4 fruit fly cellular contexts compared by ENCODE assay signal in genomic region chr3R:18018828-18019461, dm6.
TF ChIP-seq lines count a peak whose summit lies in the region.

DNaseII (plus strand) TSS chr3R:18019375.

TF ChIP-seq in whole organism, adult, 20 proteins besides CTCF, POLR2A, EP300 and RAD21 (continued from another document):
- TF ChIP-seq cic (GFP tag; optimal IDR thresholded peaks at IDR 0.05; lab: Kevin White, UChicago) = no peak

TF ChIP-seq in whole organism, embryonic, 481 proteins besides CTCF, POLR2A, EP300 and RAD21 (continued from another document and continues in another):
- TF ChIP-seq Max (GFP tag; optimal IDR thresholded peaks at IDR 0.05; lab: Kevin White, UChicago) (peak; percentile 10), Rfx (GFP tag; IDR thresholded peaks at IDR 0.05; lab: Robert Waterston, UW) (peak; percentile 58; the same call in 1 of the 2 replicates), gfzf (GFP tag; optimal IDR thresholded peaks at IDR 0.05; lab: Kevin White, UChicago) (no peak), CG6254 (GFP tag; optimal IDR thresholded peaks at IDR 0.05; lab: Kevin White, UChicago) (peak; percentile 67), H2.0 (GFP tag; IDR thresholded peaks at IDR 0.05; lab: Robert Waterston, UW) (0 out of 2 replicates have a peak, but pooled peaks have one; percentile 21), Ptx1 (GFP tag; IDR thresholded peaks at IDR 0.05; lab: Robert Waterston, UW) (no peak; the same call in 1 of the 2 replicates), row (GFP tag; IDR thresholded peaks at IDR 0.05; lab: Robert Waterston, UW) (peak; percentile 54; the same call in 2 of the 3 replicates), CG12219 (GFP tag; optimal IDR thresholded peaks at IDR 0.05; lab: Kevin White, UChicago) (no peak), ara (GFP tag; IDR thresholded peaks at IDR 0.05; lab: Robert Waterston, UW) (no peak), CG2120 (GFP tag; optimal IDR thresholded peaks at IDR 0.05; lab: Kevin White, UChicago) (peak; percentile 52), YL-1 (GFP tag; optimal IDR thresholded peaks at IDR 0.05; lab: Kevin White, UChicago) (no peak), CG1233 (GFP tag; optimal IDR thresholded peaks at IDR 0.05; lab: Kevin White, UChicago) (peak; percentile 46), Dll (GFP tag; IDR thresholded peaks at IDR 0.05; lab: Robert Waterston, UW; ENCODE audit: partially characterized antibody) (no peak), sens-2 (GFP tag; IDR thresholded peaks at IDR 0.05; lab: Robert Waterston, UW) (peak; percentile 44; the same call in 1 of the 2 replicates), unpg (GFP tag; optimal IDR thresholded peaks at IDR 0.05; lab: Kevin White, UChicago) (peak; percentile 51), HLH4C (GFP tag; IDR thresholded peaks at IDR 0.05; lab: Robert Waterston, UW; ENCODE audit: partially characterized antibody) (no peak), D19B (GFP tag; optimal IDR thresholded peaks at IDR 0.05; lab: Kevin White, UChicago) (no peak), CG31441 (GFP tag; IDR thresholded peaks at IDR 0.05; lab: Robert Waterston, UW) (peak; percentile 34; the same call in 1 of the 2 replicates), wor (GFP tag; IDR thresholded peaks at IDR 0.05; lab: Robert Waterston, UW) (no peak), ken (GFP tag; IDR thresholded peaks at IDR 0.05; lab: Robert Waterston, UW) (no peak), Med (GFP tag; lab: Kevin White, UChicago) (peak; percentile 91), CG30020 (tag; optimal IDR thresholded peaks at IDR 0.05; lab: Kevin White, UChicago) (no peak), CrebB (tag; optimal IDR thresholded peaks at IDR 0.05; lab: Kevin White, UChicago) (no peak), ato (GFP tag; IDR thresholded peaks at IDR 0.05; lab: Robert Waterston, UW; ENCODE audit: partially characterized antibody) (no peak), CG3847 (GFP tag; IDR thresholded peaks at IDR 0.05; lab: Robert Waterston, UW) (0 out of 2 replicates have a peak, but pooled peaks have one; percentile 44), CG4707 (GFP tag; optimal IDR thresholded peaks at IDR 0.05; lab: Kevin White, UChicago) (no peak), CG11093 (GFP tag; IDR thresholded peaks at IDR 0.05; lab: Robert Waterston, UW) (no peak), ham (GFP tag; IDR thresholded peaks at IDR 0.05; lab: Robert Waterston, UW) (no peak), CG1792 (GFP tag; optimal IDR thresholded peaks at IDR 0.05; lab: Kevin White, UChicago) (peak; percentile 19), unc-4 (GFP tag; IDR thresholded peaks at IDR 0.05; lab: Robert Waterston, UW; ENCODE audit: partially characterized antibody) (no peak), CG32532 (GFP tag; IDR thresholded peaks at IDR 0.05; lab: Robert Waterston, UW) (no peak; the same call in 1 of the 2 replicates), cas (GFP tag; IDR thresholded peaks at IDR 0.05; lab: Robert Waterston, UW) (no peak), CG6813 (GFP tag; optimal IDR thresholded peaks at IDR 0.05; lab: Kevin White, UChicago) (peak; percentile 31), GATAe (GFP tag; conservative IDR thresholded peaks at IDR 0.05; lab: Robert Waterston, UW) (no peak), CG15514 (GFP tag; optimal IDR thresholded peaks at IDR 0.05; lab: Kevin White, UChicago) (peak; percentile 26), CG10654 (GFP tag; optimal IDR thresholded peaks at IDR 0.05; lab: Kevin White, UChicago) (no peak), CG4282 (GFP tag; optimal IDR thresholded peaks at IDR 0.05; lab: Kevin White, UChicago) (no peak), CG15011 (GFP tag; optimal IDR thresholded peaks at IDR 0.05; lab: Kevin White, UChicago) (peak; percentile 7), corto (GFP tag; optimal IDR thresholded peaks at IDR 0.05; lab: Kevin White, UChicago) (no peak), org-1 (GFP tag; optimal IDR thresholded peaks at IDR 0.05; lab: Kevin White, UChicago) (peak; percentile 40), vnd (GFP tag; IDR thresholded peaks at IDR 0.05; lab: Robert Waterston, UW; ENCODE audit: partially characterized antibody) (no peak), vvl (GFP tag; IDR thresholded peaks at IDR 0.05; lab: Robert Waterston, UW) (0 out of 2 replicates have a peak, but pooled peaks have one; percentile 31)

TF ChIP-seq in whole organism, prepupa, 60 proteins besides CTCF, POLR2A, EP300 and RAD21 (continued from another document):
- TF ChIP-seq dsx (GFP tag; optimal IDR thresholded peaks at IDR 0.05; lab: Kevin White, UChicago; ENCODE audit: poor library complexity, severe bottlenecking) (peak; percentile 60), Met (GFP tag; optimal IDR thresholded peaks at IDR 0.05; lab: Kevin White, UChicago) (peak; percentile 67), CG11902 (GFP tag; optimal IDR thresholded peaks at IDR 0.05; lab: Kevin White, UChicago) (no peak), CG31627 (GFP tag; optimal IDR thresholded peaks at IDR 0.05; lab: Kevin White, UChicago) (peak; percentile 43), eg (GFP tag; IDR thresholded peaks at IDR 0.05; lab: Robert Waterston, UW) (no peak; the same call in 1 of the 3 replicates), Blimp-1 (GFP tag; optimal IDR thresholded peaks at IDR 0.05; lab: Kevin White, UChicago) (no peak), CG7368 (GFP tag; optimal IDR thresholded peaks at IDR 0.05; lab: Kevin White, UChicago) (peak; percentile 78), Sox14 (GFP tag; optimal IDR thresholded peaks at IDR 0.05; lab: Kevin White, UChicago) (peak; percentile 67), CG11762 (GFP tag; optimal IDR thresholded peaks at IDR 0.05; lab: Kevin White, UChicago; ENCODE audit: insufficient read depth) (peak; percentile 40), CG32006 (GFP tag; optimal IDR thresholded peaks at IDR 0.05; lab: Kevin White, UChicago) (peak; percentile 74), CG6792 (GFP tag; optimal IDR thresholded peaks at IDR 0.05; lab: Kevin White, UChicago) (peak; percentile 52), Ets96B (tag; optimal IDR thresholded peaks at IDR 0.05; lab: Kevin White, UChicago) (peak; percentile 78), CG6854 (GFP tag; optimal IDR thresholded peaks at IDR 0.05; lab: Kevin White, UChicago) (no peak), fkh (GFP tag; optimal IDR thresholded peaks at IDR 0.05; lab: Kevin White, UChicago) (no peak), Sox102F (GFP tag; optimal IDR thresholded peaks at IDR 0.05; lab: Kevin White, UChicago) (peak; percentile 81), CG8632 (GFP tag; optimal IDR thresholded peaks at IDR 0.05; lab: Kevin White, UChicago) (peak; percentile 57), CG6276 (GFP tag; optimal IDR thresholded peaks at IDR 0.05; lab: Kevin White, UChicago) (peak; percentile 68), fd85E (GFP tag; optimal IDR thresholded peaks at IDR 0.05; lab: Kevin White, UChicago) (peak; percentile 40), CG10631 (GFP tag; optimal IDR thresholded peaks at IDR 0.05; lab: Kevin White, UChicago) (peak; percentile 54), CG3919 (GFP tag; optimal IDR thresholded peaks at IDR 0.05; lab: Kevin White, UChicago) (peak; percentile 71), lz (GFP tag; optimal IDR thresholded peaks at IDR 0.05; lab: Kevin White, UChicago) (peak; percentile 62), net (GFP tag; optimal IDR thresholded peaks at IDR 0.05; lab: Kevin White, UChicago) (peak; percentile 81), CG34406 (GFP tag; optimal IDR thresholded peaks at IDR 0.05; lab: Kevin White, UChicago) (peak; percentile 69), CG8119 (GFP tag; IDR thresholded peaks at IDR 0.05; lab: Robert Waterston, UW) (peak; percentile 79), Ets21C (GFP tag; optimal IDR thresholded peaks at IDR 0.05; lab: Kevin White, UChicago) (peak; percentile 26), CG15336 (GFP tag; IDR thresholded peaks at IDR 0.05; lab: Robert Waterston, UW) (peak; percentile 77), CG8319 (GFP tag; optimal IDR thresholded peaks at IDR 0.05; lab: Kevin White, UChicago) (peak; percentile 38), OdsH (GFP tag; optimal IDR thresholded peaks at IDR 0.05; lab: Kevin White, UChicago) (peak; percentile 76), Smox (GFP tag; optimal IDR thresholded peaks at IDR 0.05; lab: Kevin White, UChicago) (peak; percentile 65), pdm3 (GFP tag; optimal IDR thresholded peaks at IDR 0.05; lab: Kevin White, UChicago) (peak; percentile 70), ss (GFP tag; optimal IDR thresholded peaks at IDR 0.05; lab: Kevin White, UChicago) (peak; percentile 17 to 55), CG1621 (tag; optimal IDR thresholded peaks at IDR 0.05; lab: Kevin White, UChicago) (no peak), CG11294 (GFP tag; IDR thresholded peaks at IDR 0.05; lab: Robert Waterston, UW) (peak; percentile 58), CG6808 (GFP tag; optimal IDR thresholded peaks at IDR 0.05; lab: Kevin White, UChicago) (peak; percentile 61), Gug (GFP tag; IDR thresholded peaks at IDR 0.05; lab: Robert Waterston, UW) (peak; percentile 69; the same call in 1 of the 2 replicates), svp (GFP tag; lab: Kevin White, UChicago) (peak; percentile 99), CG4318 (GFP tag; optimal IDR thresholded peaks at IDR 0.05; lab: Kevin White, UChicago) (peak; percentile 53), achi (GFP tag; optimal IDR thresholded peaks at IDR 0.05; lab: Kevin White, UChicago) (peak; percentile 72), Sox15 (GFP tag; optimal IDR thresholded peaks at IDR 0.05; lab: Kevin White, UChicago) (peak; percentile 18), salr (GFP tag; optimal IDR thresholded peaks at IDR 0.05; lab: Kevin White, UChicago) (peak in 1 of 2 experiments; percentile 29)

TF ChIP-seq in whole organism, wandering third instar larva, 38 proteins besides CTCF, POLR2A, EP300 and RAD21 (continued from another document):
- peak; percentile 77 for TF ChIP-seq br (GFP tag; optimal IDR thresholded peaks at IDR 0.05; lab: Kevin White, UChicago)
- no peak for TF ChIP-seq jim (GFP tag; optimal IDR thresholded peaks at IDR 0.05; lab: Kevin White, UChicago)
- TF ChIP-seq CG9705 (GFP tag; optimal IDR thresholded peaks at IDR 0.05; lab: Kevin White, UChicago) = no peak
- peak in 1 of 2 experiments; percentile 71 for TF ChIP-seq foxo (GFP tag; optimal IDR thresholded peaks at IDR 0.05; lab: Kevin White, UChicago)
